Fruit fly (Drosophila melanogaster): ENCODE results near the gene Cpr67Fa2.

Gene Cpr67Fa2

dm6 chr3L:10852347-10853130 is 39.0 kb upstream of the Cpr67Fa2 start (continued):
- TF ChIP-seq CG32006 (GFP tag; optimal IDR thresholded peaks at IDR 0.05) (peak; percentile 82), CG6276 (GFP tag; optimal IDR thresholded peaks at IDR 0.05) (peak; percentile 98), Sox15 (GFP tag; optimal IDR thresholded peaks at IDR 0.05) (no peak), Smox (GFP tag; optimal IDR thresholded peaks at IDR 0.05) (peak; percentile 65), Hr39 (GFP tag; optimal IDR thresholded peaks at IDR 0.05) (peak; percentile 60), svp (GFP tag) (peak; percentile 91), Eip78C (GFP tag) (peak; percentile 93), CG11294 (GFP tag; IDR thresholded peaks at IDR 0.05) (peak; percentile 65), CG15336 (GFP tag; IDR thresholded peaks at IDR 0.05) (peak; percentile 91), CG8119 (GFP tag; IDR thresholded peaks at IDR 0.05) (peak; percentile 97), CG8632 (GFP tag; optimal IDR thresholded peaks at IDR 0.05) (peak; percentile 77), topi (GFP tag; optimal IDR thresholded peaks at IDR 0.05) (peak; percentile 79), vri (GFP tag; optimal IDR thresholded peaks at IDR 0.05) (peak; percentile 87), dac (GFP tag; optimal IDR thresholded peaks at IDR 0.05) (peak; percentile 86), Eip75B (GFP tag; optimal IDR thresholded peaks at IDR 0.05) (peak; percentile 87), CG6163 (GFP tag; IDR thresholded peaks at IDR 0.05) (peak; percentile 97), Eip93F (GFP tag; optimal IDR thresholded peaks at IDR 0.05) (peak; percentile 70), fkh (GFP tag; optimal IDR thresholded peaks at IDR 0.05) (no peak), achi (GFP tag; optimal IDR thresholded peaks at IDR 0.05) (peak; percentile 81), ss (GFP tag; optimal IDR thresholded peaks at IDR 0.05) (peak; percentile 99), lz (GFP tag; optimal IDR thresholded peaks at IDR 0.05) (peak; percentile 64), fd59A (GFP tag; optimal IDR thresholded peaks at IDR 0.05) (peak; percentile 82), CG6792 (GFP tag; optimal IDR thresholded peaks at IDR 0.05) (peak; percentile 78), Sox102F (GFP tag; optimal IDR thresholded peaks at IDR 0.05) (peak; percentile 85), CG9139 (GFP tag; optimal IDR thresholded peaks at IDR 0.05) (peak; percentile 99), CG6808 (GFP tag; optimal IDR thresholded peaks at IDR 0.05) (peak; percentile 99), cyc (GFP tag; optimal IDR thresholded peaks at IDR 0.05) (peak; percentile 36), CG11762 (GFP tag; optimal IDR thresholded peaks at IDR 0.05; ENCODE audit: insufficient read depth) (peak; percentile 74), Hr38 (GFP tag; optimal IDR thresholded peaks at IDR 0.05) (no peak), CG4318 (GFP tag; optimal IDR thresholded peaks at IDR 0.05) (peak; percentile 43), CG3032 (tag; optimal IDR thresholded peaks at IDR 0.05) (peak; percentile 74), CG34406 (GFP tag; optimal IDR thresholded peaks at IDR 0.05) (peak; percentile 85), acj6 (GFP tag; optimal IDR thresholded peaks at IDR 0.05) (peak; percentile 43)

dm6 chr3L:10853131-10853471 is 38.4 kb upstream of the Cpr67Fa2 start:
- TF ChIP-seq vri (GFP tag; optimal IDR thresholded peaks at IDR 0.05) (no peak), Eip75B (GFP tag; optimal IDR thresholded peaks at IDR 0.05) (no peak), Sox15 (GFP tag; optimal IDR thresholded peaks at IDR 0.05) (no peak), CG31627 (GFP tag; optimal IDR thresholded peaks at IDR 0.05) (no peak), CG11902 (GFP tag; optimal IDR thresholded peaks at IDR 0.05) (no peak), topi (GFP tag; optimal IDR thresholded peaks at IDR 0.05) (no peak), Hr39 (GFP tag; optimal IDR thresholded peaks at IDR 0.05) (no peak), CG3919 (GFP tag; optimal IDR thresholded peaks at IDR 0.05) (no peak), CG11294 (GFP tag; IDR thresholded peaks at IDR 0.05) (0 out of 2 replicates have a peak, but pooled peaks have one; percentile 4), fd85E (GFP tag; optimal IDR thresholded peaks at IDR 0.05) (no peak), Ets96B (tag; optimal IDR thresholded peaks at IDR 0.05) (no peak), net (GFP tag; optimal IDR thresholded peaks at IDR 0.05) (no peak), Gug (GFP tag; IDR thresholded peaks at IDR 0.05) (no peak), cyc (GFP tag; optimal IDR thresholded peaks at IDR 0.05) (no peak), salr (GFP tag; optimal IDR thresholded peaks at IDR 0.05) (peak in 1 of 2 experiments; percentile 58), CG10631 (GFP tag; optimal IDR thresholded peaks at IDR 0.05) (no peak), CG6792 (GFP tag; optimal IDR thresholded peaks at IDR 0.05) (no peak), Lpt (GFP tag; optimal IDR thresholded peaks at IDR 0.05) (peak; percentile 56), Sox102F (GFP tag; optimal IDR thresholded peaks at IDR 0.05) (no peak), CG7368 (GFP tag; optimal IDR thresholded peaks at IDR 0.05) (no peak), Eip78C (GFP tag) (no peak), Met (GFP tag; optimal IDR thresholded peaks at IDR 0.05) (no peak), Eip93F (GFP tag; optimal IDR thresholded peaks at IDR 0.05) (no peak), CG3032 (tag; optimal IDR thresholded peaks at IDR 0.05) (no peak), CG6808 (GFP tag; optimal IDR thresholded peaks at IDR 0.05) (no peak), Ets21C (GFP tag; optimal IDR thresholded peaks at IDR 0.05) (no peak), esn (GFP tag; optimal IDR thresholded peaks at IDR 0.05) (no peak), pdm3 (GFP tag; optimal IDR thresholded peaks at IDR 0.05) (no peak), Blimp-1 (GFP tag; optimal IDR thresholded peaks at IDR 0.05) (peak; percentile 19)

Data from whole organism, prepupa.